Fruit fly (Drosophila melanogaster): ENCODE results near the gene Or98b.

dm6 chr3R:28345287-28345686 lies 6.8 kb upstream of the Or98b start:
- TF ChIP-seq pan (optimal IDR thresholded peaks at IDR 0.05) (no peak), EcR (GFP tag; optimal IDR thresholded peaks at IDR 0.05) (no peak)
